Fruit fly (Drosophila melanogaster) whole organism, pupa: ENCODE measurements around the gene CG42724.

Source experiments
- CG17806 ChIP-seq: fragments of 200-800 bp; sonication (Bioruptor generic); optimal IDR thresholded peaks from 2 replicates; lab custom pipeline; 2018; ENCODE audit warnings: missing biosample characterization, mild to moderate bottlenecking, missing genetic modification characterization, moderate library complexity
- CG32121 ChIP-seq: fragments of 200-800 bp; sonication (Bioruptor generic); IDR thresholded peaks from 2 replicates; pipeline ENCODE4 v1.3.6; 2022; ENCODE audit warnings: missing biosample characterization, missing genetic modification characterization
- CG34367 ChIP-seq: fragments of 200-800 bp; sonication (Bioruptor generic); optimal IDR thresholded peaks from 2 replicates; lab custom pipeline; 2018; ENCODE audit warnings: missing biosample characterization, mild to moderate bottlenecking, missing genetic modification characterization
- CG8301 ChIP-seq: fragments of 200-800 bp; sonication (Bioruptor generic); optimal IDR thresholded peaks from 2 replicates; lab custom pipeline; 2018; ENCODE audit warnings: missing biosample characterization, mild to moderate bottlenecking, missing genetic modification characterization
- EcR ChIP-seq: fragments of 200-800 bp; sonication (Bioruptor generic); optimal IDR thresholded peaks from 3 replicates; lab custom pipeline; 2019; ENCODE audit warnings: missing biosample characterization, missing genetic modification characterization, mild to moderate bottlenecking, moderate library complexity, missing genetic modification reagents
- Ets98B ChIP-seq: fragments of 200-800 bp; sonication (Bioruptor generic); IDR thresholded peaks from 2 replicates; pipeline ENCODE4 v1.3.6; 2022; ENCODE audit warnings: missing biosample characterization, missing genetic modification characterization
- fd96Ca ChIP-seq: fragments of 200-800 bp; sonication (Bioruptor generic); IDR thresholded peaks from 3 replicates; pipeline ENCODE4 v1.3.6; 2022; ENCODE audit warnings: missing biosample characterization, missing genetic modification characterization
- gl ChIP-seq: fragments of 200-800 bp; sonication (Bioruptor generic); optimal IDR thresholded peaks from 2 replicates; lab custom pipeline; 2018; ENCODE audit warnings: missing biosample characterization, mild to moderate bottlenecking, missing genetic modification characterization

DNA sequence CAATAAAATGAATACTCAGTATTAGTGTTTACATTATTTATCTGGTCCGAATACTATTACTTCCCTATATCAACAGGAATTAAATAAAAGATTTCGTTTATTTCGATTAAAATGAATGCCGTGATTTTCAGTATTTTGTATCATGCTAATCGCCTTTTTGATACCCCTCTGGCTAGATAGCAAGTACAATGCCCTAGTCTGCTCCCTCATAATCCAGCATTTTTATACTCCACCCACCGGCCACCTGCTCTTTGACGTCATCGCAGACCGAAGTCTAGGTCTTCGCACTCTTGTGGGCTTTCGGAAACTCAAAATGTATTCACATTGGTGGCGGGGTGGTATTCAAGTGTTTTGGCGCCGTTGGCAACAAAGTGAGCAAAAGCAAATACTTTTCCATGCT, 35.6 kb upstream of the CG42724 start:
- TF ChIP-seq CG34367 = no peak
- TF ChIP-seq Ets98B (GFP tag; lab: Robert Waterston, UW) = no peak
- no peak for TF ChIP-seq EcR (GFP tag; lab: Kevin White, UChicago)
- TF ChIP-seq gl (tag; lab: Kevin White, UChicago) = no peak
- TF ChIP-seq CG32121 = no peak
- no peak for TF ChIP-seq fd96Ca (GFP tag; lab: Robert Waterston, UW)
- no peak for TF ChIP-seq CG8301 (tag; lab: Kevin White, UChicago)
- TF ChIP-seq CG17806 (tag; lab: Kevin White, UChicago) = no peak
